Worm (Caenorhabditis elegans) whole organism, midembryonic: Measurements from ENCODE around the gene math-8.

Source experiments
- T22C8.4 ChIP-seq: fragments of 200-800 bp; sonication (Bioruptor generic); IDR thresholded peaks from 2 replicates; pipeline ENCODE4 v1.3.6; 2022; ENCODE audit warnings: missing genetic modification characterization, missing compliant biosample characterization
- cog-1 ChIP-seq: sonication (generic microtip); optimal IDR thresholded peaks from 2 replicates; lab custom pipeline; 2016; ENCODE audit warnings: missing genetic modification characterization, missing compliant biosample characterization
- flt-1 ChIP-seq: fragments of 200-800 bp; sonication (Bioruptor generic); IDR thresholded peaks from 2 replicates; pipeline ENCODE4 v1.3.6; 2022; ENCODE audit warnings: missing genetic modification characterization, missing compliant biosample characterization
- klf-2 ChIP-seq: fragments of 200-800 bp; sonication (Bioruptor generic); conservative IDR thresholded peaks from 2 replicates; pipeline ENCODE4 v1.3.6; 2022; ENCODE audit warnings: missing genetic modification reagents, missing genetic modification characterization, missing compliant biosample characterization
- med-1 ChIP-seq: sonication (generic microtip); optimal IDR thresholded peaks from 2 replicates; lab custom pipeline; 2017; ENCODE audit warnings: missing genetic modification characterization, mild to moderate bottlenecking, missing compliant biosample characterization, antibody characterized with exemption, missing genetic modification reagents; ENCODE audit not compliant: insufficient read depth
- ref-1 ChIP-seq: fragments of 200-800 bp; sonication (Bioruptor generic); conservative IDR thresholded peaks from 2 replicates; pipeline ENCODE4 v1.3.6; 2022; ENCODE audit warnings: missing genetic modification reagents, missing genetic modification characterization, missing compliant biosample characterization
- tab-1 ChIP-seq: fragments of 200-800 bp; sonication (Bioruptor generic); IDR thresholded peaks from 2 replicates; pipeline ENCODE4 v1.3.6; 2022; ENCODE audit warnings: missing genetic modification characterization, missing compliant biosample characterization
- ztf-23 ChIP-seq: fragments of 200-800 bp; sonication (Bioruptor generic); IDR thresholded peaks from 2 replicates; pipeline ENCODE4 v1.3.6; 2022; ENCODE audit warnings: missing genetic modification reagents, missing genetic modification characterization, missing compliant biosample characterization
- ztf-29 ChIP-seq: fragments of 200-800 bp; sonication (Bioruptor generic); IDR thresholded peaks from 2 replicates; pipeline ENCODE4 v1.3.6; 2022; ENCODE audit warnings: missing genetic modification reagents, missing genetic modification characterization, missing compliant biosample characterization

DNA sequence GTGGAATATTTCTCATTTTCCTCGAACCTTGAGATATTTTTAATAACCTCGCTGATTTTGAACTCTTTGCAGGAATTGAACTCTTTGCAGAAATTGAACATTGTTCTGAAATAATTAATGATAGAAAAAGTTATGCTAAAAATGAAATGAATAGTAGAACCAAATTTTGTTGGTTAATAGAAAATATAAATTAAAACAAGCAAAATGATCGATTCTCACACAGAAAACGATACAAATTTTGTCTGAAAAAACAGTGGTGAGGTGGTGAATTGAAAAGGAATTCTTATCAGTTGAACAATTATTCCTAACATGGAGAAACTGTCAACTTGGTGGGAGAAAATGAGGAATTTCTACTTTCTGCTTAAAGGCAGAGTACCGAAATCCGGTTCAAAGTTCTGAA is 4.3 kb downstream of the math-8 start, which contains the start of gene math-6:
- TF ChIP-seq T22C8.4 (GFP tag; lab: Robert Waterston, UW), result no peak
- no peak for TF ChIP-seq ztf-29 (GFP tag; lab: Robert Waterston, UW)
- TF ChIP-seq med-1 (GFP tag; lab: Kevin White, UChicago), result no peak
- no peak for TF ChIP-seq cog-1
- no peak for TF ChIP-seq ref-1 (GFP tag; lab: Robert Waterston, UW)
- no peak for TF ChIP-seq tab-1
- no peak for TF ChIP-seq klf-2 (GFP tag; lab: Robert Waterston, UW)
- no peak for TF ChIP-seq ztf-23 (GFP tag; lab: Robert Waterston, UW)
- no peak for TF ChIP-seq flt-1
